Worm (Caenorhabditis elegans) whole organism, L1 larva: ENCODE measurements around the gene D2096.11.

Experiments used
- C16A3.4 ChIP-seq: fragments of 150-350 bp; optimal IDR thresholded peaks from 2 replicates; lab custom pipeline; 2014; ENCODE audit warnings: missing biosample characterization, missing genetic modification characterization
- F16B12.6 ChIP-seq: fragments of 150-350 bp; optimal IDR thresholded peaks from 2 replicates; lab custom pipeline; 2014; ENCODE audit warnings: missing biosample characterization, missing genetic modification characterization
- aha-1 ChIP-seq: fragments of 150-350 bp; optimal IDR thresholded peaks from 2 replicates; lab custom pipeline; 2014; ENCODE audit warnings: missing biosample characterization, missing genetic modification characterization
- ceh-88 ChIP-seq: fragments of 200-800 bp; sonication (Bioruptor generic); IDR thresholded peaks from 2 replicates; pipeline ENCODE4 v1.3.6; 2022; ENCODE audit warnings: missing genetic modification characterization, missing compliant biosample characterization
- ces-1 ChIP-seq: fragments of 150-350 bp; optimal IDR thresholded peaks from 2 replicates; lab custom pipeline; 2014; ENCODE audit warnings: missing biosample characterization, missing genetic modification reagents, missing genetic modification characterization
- efl-3 ChIP-seq: fragments of 200-800 bp; sonication (Bioruptor generic); optimal IDR thresholded peaks from 2 replicates; lab custom pipeline; 2018; ENCODE audit warnings: mild to moderate bottlenecking, missing genetic modification characterization, missing compliant biosample characterization
- elt-2 ChIP-seq: sonication (generic microtip); optimal IDR thresholded peaks from 2 replicates; lab custom pipeline; 2016; ENCODE audit warnings: missing genetic modification characterization, mild to moderate bottlenecking, inconsistent platforms, missing compliant biosample characterization, missing genetic modification reagents
- elt-3 ChIP-seq, 6 experiments: fragments of 150-350 bp in 1 of 6; sonication (generic microtip); optimal IDR thresholded peaks; 2 replicates each; lab custom pipeline; 2017 to 2018; ENCODE audit warnings: missing biosample characterization in 6 of 6, missing genetic modification characterization in 6 of 6, inconsistent platforms in 1 of 6
- fkh-4 ChIP-seq: sonication (generic microtip); optimal IDR thresholded peaks from 2 replicates; lab custom pipeline; 2016; ENCODE audit warnings: missing compliant biosample characterization, missing genetic modification characterization, borderline replicate concordance
- fos-1 ChIP-seq: fragments of 150-350 bp; optimal IDR thresholded peaks from 2 replicates; lab custom pipeline; 2014; ENCODE audit warnings: missing biosample characterization, missing genetic modification characterization
- hlh-17 ChIP-seq: fragments of 200-800 bp; sonication (Bioruptor generic); optimal IDR thresholded peaks from 2 replicates; lab custom pipeline; 2018; ENCODE audit warnings: missing genetic modification characterization, mild to moderate bottlenecking, missing compliant biosample characterization, moderate library complexity, borderline replicate concordance
- isw-1 ChIP-seq: fragments of 200-800 bp; sonication (Bioruptor generic); IDR thresholded peaks from 2 replicates; pipeline ENCODE4 v1.3.6; 2022; ENCODE audit warnings: missing genetic modification characterization, missing compliant biosample characterization
- lin-13 ChIP-seq: fragments of 150-350 bp; optimal IDR thresholded peaks from 2 replicates; lab custom pipeline; 2014; ENCODE audit warnings: missing biosample characterization, missing genetic modification reagents, missing genetic modification characterization
- lin-15B ChIP-seq: fragments of 150-350 bp; sonication (generic microtip); optimal IDR thresholded peaks from 3 replicates; lab custom pipeline; 2014; ENCODE audit warnings: missing biosample characterization, missing genetic modification characterization
- lin-35 ChIP-seq, 2 experiments: fragments of 150-350 bp; optimal IDR thresholded peaks; 2 replicates each; lab custom pipeline; 2014; ENCODE audit warnings: missing biosample characterization in 2 of 2, missing genetic modification characterization in 2 of 2, missing genetic modification reagents in 2 of 2
- mep-1 ChIP-seq: fragments of 150-350 bp; optimal IDR thresholded peaks from 2 replicates; lab custom pipeline; 2014; ENCODE audit warnings: missing biosample characterization, missing genetic modification characterization
- nhr-11 ChIP-seq: fragments of 150-350 bp; optimal IDR thresholded peaks from 2 replicates; lab custom pipeline; 2014; ENCODE audit warnings: missing biosample characterization, missing genetic modification characterization
- nhr-47 ChIP-seq: sonication (generic microtip); optimal IDR thresholded peaks from 2 replicates; lab custom pipeline; 2016; ENCODE audit warnings: mild to moderate bottlenecking, missing genetic modification characterization, moderate library complexity, missing compliant biosample characterization
- nhr-76 ChIP-seq: sonication (generic microtip); optimal IDR thresholded peaks from 2 replicates; lab custom pipeline; 2017; ENCODE audit warnings: missing biosample characterization, missing genetic modification characterization
- nhr-77 ChIP-seq: fragments of 150-350 bp; optimal IDR thresholded peaks from 2 replicates; lab custom pipeline; 2014; ENCODE audit warnings: missing biosample characterization, missing genetic modification characterization
- nhr-90 ChIP-seq: sonication (generic microtip); optimal IDR thresholded peaks from 2 replicates; lab custom pipeline; 2016; ENCODE audit warnings: mild to moderate bottlenecking, missing genetic modification characterization, missing compliant biosample characterization; ENCODE audit not compliant: poor library complexity
- pag-3 ChIP-seq: sonication (generic microtip); optimal IDR thresholded peaks from 2 replicates; lab custom pipeline; 2017; ENCODE audit warnings: missing genetic modification characterization, mild to moderate bottlenecking, missing compliant biosample characterization, antibody characterized with exemption, borderline replicate concordance; ENCODE audit not compliant: insufficient read depth
- pax-3 ChIP-seq: fragments of 200-800 bp; sonication (Bioruptor generic); optimal IDR thresholded peaks from 2 replicates; lab custom pipeline; 2018; ENCODE audit warnings: mild to moderate bottlenecking, missing genetic modification characterization, moderate library complexity, missing compliant biosample characterization
- rnt-1 ChIP-seq: sonication (generic microtip); optimal IDR thresholded peaks from 2 replicates; lab custom pipeline; 2016; ENCODE audit warnings: mild to moderate bottlenecking, missing genetic modification characterization, moderate library complexity, missing compliant biosample characterization
- snpc-4 ChIP-seq: fragments of 150-350 bp; optimal IDR thresholded peaks from 2 replicates; lab custom pipeline; 2014; ENCODE audit warnings: missing biosample characterization, missing genetic modification characterization
- sox-4 ChIP-seq: sonication (generic microtip); optimal IDR thresholded peaks from 2 replicates; lab custom pipeline; 2016; ENCODE audit warnings: missing genetic modification characterization, missing compliant biosample characterization
- sup-37 ChIP-seq: fragments of 200-800 bp; sonication (Bioruptor generic); optimal IDR thresholded peaks from 2 replicates; lab custom pipeline; 2018; ENCODE audit warnings: mild to moderate bottlenecking, missing genetic modification characterization, missing compliant biosample characterization
- tbx-2 ChIP-seq: sonication (generic microtip); optimal IDR thresholded peaks from 2 replicates; lab custom pipeline; 2016; ENCODE audit warnings: missing genetic modification characterization, missing compliant biosample characterization
- unc-86 ChIP-seq: sonication (generic microtip); optimal IDR thresholded peaks from 2 replicates; lab custom pipeline; 2016; ENCODE audit warnings: missing genetic modification characterization, missing compliant biosample characterization
- unc-98 ChIP-seq: fragments of 200-800 bp; sonication (Bioruptor generic); IDR thresholded peaks from 2 replicates; pipeline ENCODE4 v1.3.6; 2022; ENCODE audit warnings: missing genetic modification characterization, missing compliant biosample characterization
- ztf-11 ChIP-seq, 2 experiments: sonication (generic microtip); optimal IDR thresholded peaks; 2 replicates each; lab custom pipeline; 2016 to 2017; ENCODE audit warnings: missing genetic modification characterization in 2 of 2, missing biosample characterization in 1 of 2, missing compliant biosample characterization in 1 of 2

The D2096.11 gene

DNA sequence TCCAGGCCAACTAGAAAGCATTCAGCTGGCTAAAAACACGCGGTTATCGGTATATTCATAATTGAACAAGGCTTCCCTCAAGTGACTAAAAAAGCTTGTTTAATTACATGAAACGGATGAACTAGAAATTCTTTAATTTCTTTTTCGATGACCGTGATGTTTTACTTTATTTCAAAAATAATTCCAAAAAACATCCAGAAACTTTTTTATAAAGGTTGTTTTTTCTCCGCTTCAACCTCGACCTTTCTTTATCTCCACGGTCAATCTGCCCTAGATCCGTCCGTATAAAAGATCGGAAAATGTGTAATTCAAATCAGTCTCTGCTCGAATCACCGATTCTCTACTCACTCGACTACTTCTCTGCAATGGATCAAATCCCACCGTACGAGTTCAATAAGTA is 48.5 kb downstream of the D2096.11 start, which contains the start of gene F17E9.5:
Gene F17E9.5, plus strand, starts transcription at position 301 of the 400 bp plus-strand sequence.
- TF ChIP-seq fos-1 (tag; lab: Kevin White, UChicago): no peak
- no peak for TF ChIP-seq isw-1 (GFP tag; lab: Robert Waterston, UW)
- TF ChIP-seq nhr-76: no peak
- TF ChIP-seq mep-1: no peak
- no peak for TF ChIP-seq nhr-47 (tag; lab: Kevin White, UChicago)
- TF ChIP-seq lin-35 (GFP tag; optimal IDR thresholded peaks at IDR 0.05; lab: Kevin White, UChicago): no peak
- TF ChIP-seq ces-1 (GFP tag; lab: Kevin White, UChicago): no peak
- no peak for TF ChIP-seq snpc-4 (tag; lab: Kevin White, UChicago)
- TF ChIP-seq lin-15B (tag; lab: Kevin White, UChicago): no peak
- TF ChIP-seq nhr-77 (tag; lab: Kevin White, UChicago): no peak

DNA sequence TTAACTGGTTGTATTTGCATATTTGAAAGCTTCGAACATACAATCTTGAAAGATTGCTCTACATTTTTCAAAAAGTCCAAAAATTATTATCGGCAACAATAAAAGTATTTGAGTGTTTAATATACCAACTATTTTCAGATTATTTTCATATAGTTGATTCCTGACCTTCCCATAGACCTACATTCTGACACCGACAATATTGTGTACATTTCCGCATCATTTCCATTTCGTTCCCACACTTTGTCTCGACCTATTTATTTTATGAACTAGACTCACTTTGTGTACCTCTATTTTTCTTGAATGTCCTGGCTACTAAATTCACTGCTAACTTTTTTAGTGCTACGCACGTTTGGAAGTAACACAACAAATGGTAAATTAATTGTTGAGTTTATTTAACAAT is 51.6 kb downstream of the D2096.11 start, which contains the start of gene lgc-5:
Gene lgc-5, plus strand, starts transcription at position 301 of the 400 bp plus-strand sequence.
- TF ChIP-seq elt-2: no peak
- TF ChIP-seq C16A3.4 (tag; lab: Kevin White, UChicago): no peak
- TF ChIP-seq sup-37 (GFP tag; lab: Kevin White, UChicago): no peak
- no peak for TF ChIP-seq aha-1
- no peak for TF ChIP-seq rnt-1 (tag; lab: Kevin White, UChicago)
- no peak for TF ChIP-seq nhr-90 (tag; lab: Kevin White, UChicago)
- TF ChIP-seq ces-1 (GFP tag; lab: Kevin White, UChicago): no peak
- TF ChIP-seq pag-3 (tag; lab: Kevin White, UChicago): no peak
- no peak for TF ChIP-seq lin-35 (GFP tag; optimal IDR thresholded peaks at IDR 0.05; lab: Kevin White, UChicago)
- no peak for TF ChIP-seq ceh-88 (GFP tag; lab: Robert Waterston, UW)
- TF ChIP-seq nhr-11 (tag; lab: Kevin White, UChicago): no peak
- no peak for TF ChIP-seq unc-98 (GFP tag; lab: Robert Waterston, UW)
- TF ChIP-seq isw-1 (GFP tag; lab: Robert Waterston, UW): no peak
- TF ChIP-seq hlh-17 (GFP tag; lab: Kevin White, UChicago): no peak
- TF ChIP-seq ztf-11 (tag; optimal IDR thresholded peaks at IDR 0.05; lab: Kevin White, UChicago): no peak
- TF ChIP-seq F16B12.6 (tag; lab: Kevin White, UChicago): no peak

DNA sequence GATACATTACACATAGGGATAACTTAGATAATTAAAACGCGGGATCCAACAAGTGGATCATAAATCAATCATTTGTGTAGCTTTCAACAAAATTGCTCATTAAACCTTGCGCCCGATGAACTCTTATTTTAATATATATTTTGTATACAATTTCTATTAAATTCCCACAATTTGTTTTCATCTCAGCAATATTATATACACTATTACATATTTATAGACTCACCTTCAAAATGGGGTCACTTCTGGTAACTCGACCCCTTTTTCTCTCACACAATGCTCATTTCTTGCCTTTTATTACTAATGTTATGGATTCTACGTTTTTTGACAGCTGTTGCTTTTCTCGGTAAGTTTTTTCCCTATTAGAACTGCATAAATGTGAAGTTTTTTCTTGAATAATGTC is 54.4 kb downstream of the D2096.11 start, which contains the start of gene lgc-6:
Gene lgc-6, plus strand, starts transcription at position 301 of the 400 bp plus-strand sequence.
- TF ChIP-seq lin-13 (GFP tag; lab: Kevin White, UChicago) (no peak), nhr-77 (tag; lab: Kevin White, UChicago) (no peak), elt-3 (tag; optimal IDR thresholded peaks at IDR 0.05; lab: Kevin White, UChicago) (no peak), efl-3 (no peak), fkh-4 (tag; lab: Kevin White, UChicago) (no peak), sox-4 (no peak), tbx-2 (tag; lab: Kevin White, UChicago) (no peak), pax-3 (tag; lab: Kevin White, UChicago) (no peak), unc-86 (tag; lab: Kevin White, UChicago) (no peak)
